Worm (Caenorhabditis elegans): ENCODE data around the gene C03H5.9.
A peak's percentile ranks its signal among the peaks of the same experiment; 100 is the strongest.

DNA sequence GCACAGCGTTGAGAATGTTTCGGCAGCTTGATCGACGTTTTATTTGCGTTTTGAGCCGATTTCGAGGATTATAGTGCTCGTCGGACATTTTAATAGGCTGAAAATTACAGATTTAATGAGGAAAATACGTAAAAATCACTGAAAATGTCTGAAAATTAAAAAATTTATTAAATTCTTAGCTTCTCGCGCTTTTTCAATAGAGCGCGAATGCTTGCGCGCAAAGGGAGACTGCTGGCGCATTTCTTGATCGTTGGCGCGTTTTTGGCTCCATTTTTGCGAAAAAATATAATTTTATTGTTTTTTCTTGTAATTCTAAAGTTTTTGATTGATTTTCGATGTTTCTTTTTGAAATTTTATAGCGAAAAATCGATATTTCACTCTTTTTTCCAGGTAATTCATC is 32.4 kb downstream of the C03H5.9 start, which contains the start of the genes dnsn-1 and C24H12.4:
- TF ChIP-seq aly-2 (tag; optimal IDR thresholded peaks at IDR 0.05) = no peak
- TF ChIP-seq tbx-2 (tag; optimal IDR thresholded peaks at IDR 0.05) = peak; percentile 79
- no peak for TF ChIP-seq ZK546.5 (tag; optimal IDR thresholded peaks at IDR 0.05)
- no peak for TF ChIP-seq ztf-4 (tag; optimal IDR thresholded peaks at IDR 0.05)
- no peak for TF ChIP-seq unc-39 (tag; optimal IDR thresholded peaks at IDR 0.05)
- peak; percentile 76 for TF ChIP-seq lsy-12 (tag; optimal IDR thresholded peaks at IDR 0.05)
- no peak for TF ChIP-seq daf-12 (tag; optimal IDR thresholded peaks at IDR 0.05)
- TF ChIP-seq ztf-11 (tag; optimal IDR thresholded peaks at IDR 0.05) = no peak
